Worm (Caenorhabditis elegans) whole organism, mixed stage, embryonic: ENCODE measurements around the gene daf-3.

Source experiments
- M03D4.4 ChIP-seq: sonication (generic microtip); optimal IDR thresholded peaks from 2 replicates; lab custom pipeline; 2017; ENCODE audit warnings: mild to moderate bottlenecking, missing genetic modification characterization, missing compliant biosample characterization
- bed-3 ChIP-seq: fragments of 200-800 bp; sonication (Bioruptor generic); optimal IDR thresholded peaks from 3 replicates; lab custom pipeline; 2018; ENCODE audit warnings: mild to moderate bottlenecking, missing genetic modification characterization, moderate library complexity, missing compliant biosample characterization
- blmp-1 ChIP-seq: fragments of 150-350 bp; optimal IDR thresholded peaks from 2 replicates; lab custom pipeline; 2014; ENCODE audit warnings: missing biosample characterization, missing genetic modification characterization
- ceh-39 ChIP-seq: fragments of 150-350 bp; optimal IDR thresholded peaks from 2 replicates; lab custom pipeline; 2014; ENCODE audit warnings: missing biosample characterization, missing genetic modification characterization
- ceh-83 ChIP-seq: fragments of 200-800 bp; sonication (Bioruptor generic); optimal IDR thresholded peaks from 2 replicates; lab custom pipeline; 2018; ENCODE audit warnings: mild to moderate bottlenecking, missing genetic modification characterization, missing compliant biosample characterization
- cnd-1 ChIP-seq: fragments of 200-800 bp; sonication (Bioruptor generic); optimal IDR thresholded peaks from 2 replicates; lab custom pipeline; 2018; ENCODE audit warnings: mild to moderate bottlenecking, missing genetic modification characterization, missing compliant biosample characterization
- drap-1 ChIP-seq: fragments of 200-800 bp; sonication (Bioruptor generic); optimal IDR thresholded peaks from 3 replicates; lab custom pipeline; 2018; ENCODE audit warnings: mild to moderate bottlenecking, missing genetic modification characterization, missing compliant biosample characterization
- elt-1 ChIP-seq: sonication (generic microtip); optimal IDR thresholded peaks from 2 replicates; lab custom pipeline; 2017; ENCODE audit warnings: missing genetic modification characterization, mild to moderate bottlenecking, missing compliant biosample characterization, antibody characterized with exemption, moderate library complexity, borderline replicate concordance; ENCODE audit not compliant: insufficient read depth
- elt-3 ChIP-seq: fragments of 150-350 bp; optimal IDR thresholded peaks from 2 replicates; lab custom pipeline; 2014; ENCODE audit warnings: missing biosample characterization, missing genetic modification characterization
- flh-1 ChIP-seq: fragments of 200-800 bp; sonication (Bioruptor generic); optimal IDR thresholded peaks from 2 replicates; lab custom pipeline; 2018; ENCODE audit warnings: mild to moderate bottlenecking, missing genetic modification characterization, moderate library complexity, missing compliant biosample characterization
- ham-2 ChIP-seq: fragments of 200-800 bp; sonication (Bioruptor generic); optimal IDR thresholded peaks from 2 replicates; lab custom pipeline; 2018; ENCODE audit warnings: mild to moderate bottlenecking, missing genetic modification characterization, missing compliant biosample characterization
- lin-13 ChIP-seq: fragments of 150-350 bp; optimal IDR thresholded peaks from 2 replicates; lab custom pipeline; 2014; ENCODE audit warnings: missing biosample characterization, missing genetic modification characterization
- lin-32 ChIP-seq: fragments of 200-800 bp; sonication (Bioruptor generic); optimal IDR thresholded peaks from 2 replicates; lab custom pipeline; 2018; ENCODE audit warnings: mild to moderate bottlenecking, missing genetic modification characterization, missing compliant biosample characterization
- lsy-2 ChIP-seq: fragments of 150-350 bp; optimal IDR thresholded peaks from 2 replicates; lab custom pipeline; 2014; ENCODE audit warnings: missing biosample characterization, missing genetic modification characterization
- mep-1 ChIP-seq: fragments of 150-350 bp; optimal IDR thresholded peaks from 2 replicates; lab custom pipeline; 2017; ENCODE audit warnings: missing biosample characterization, missing genetic modification reagents, missing genetic modification characterization, inconsistent platforms
- mls-2 ChIP-seq: sonication (generic microtip); optimal IDR thresholded peaks from 2 replicates; lab custom pipeline; 2016; ENCODE audit warnings: mild to moderate bottlenecking, missing genetic modification characterization, moderate library complexity, missing compliant biosample characterization
- nhr-12 ChIP-seq: fragments of 150-350 bp; optimal IDR thresholded peaks from 2 replicates; lab custom pipeline; 2014; ENCODE audit warnings: missing biosample characterization, missing genetic modification characterization
- nhr-2 ChIP-seq: fragments of 150-350 bp; optimal IDR thresholded peaks from 2 replicates; lab custom pipeline; 2014; ENCODE audit warnings: missing biosample characterization, missing genetic modification characterization
- nhr-237 ChIP-seq: fragments of 150-350 bp; optimal IDR thresholded peaks from 2 replicates; lab custom pipeline; 2014; ENCODE audit warnings: missing biosample characterization, missing genetic modification characterization
- nhr-28 ChIP-seq: fragments of 150-350 bp; optimal IDR thresholded peaks from 2 replicates; lab custom pipeline; 2014; ENCODE audit warnings: missing biosample characterization, missing genetic modification characterization
- nhr-76 ChIP-seq: sonication (generic microtip); optimal IDR thresholded peaks from 2 replicates; lab custom pipeline; 2017; ENCODE audit warnings: missing biosample characterization, missing genetic modification characterization
- pha-4 ChIP-seq: fragments of 150-350 bp; optimal IDR thresholded peaks from 2 replicates; lab custom pipeline; 2018; ENCODE audit warnings: missing biosample characterization, missing genetic modification reagents, missing genetic modification characterization
- sem-2 ChIP-seq: fragments of 200-800 bp; sonication (Bioruptor generic); optimal IDR thresholded peaks from 2 replicates; lab custom pipeline; 2018; ENCODE audit warnings: mild to moderate bottlenecking, missing genetic modification characterization, missing compliant biosample characterization
- sptf-1 ChIP-seq: sonication (generic microtip); optimal IDR thresholded peaks from 2 replicates; lab custom pipeline; 2017; ENCODE audit warnings: mild to moderate bottlenecking, missing genetic modification characterization, moderate library complexity, missing compliant biosample characterization
- tbx-8 ChIP-seq: fragments of 200-800 bp; sonication (Bioruptor generic); optimal IDR thresholded peaks from 2 replicates; lab custom pipeline; 2018; ENCODE audit warnings: mild to moderate bottlenecking, missing genetic modification characterization, moderate library complexity, missing compliant biosample characterization
- unc-120 ChIP-seq: sonication (generic microtip); optimal IDR thresholded peaks from 2 replicates; lab custom pipeline; 2017; ENCODE audit warnings: missing genetic modification characterization, missing compliant biosample characterization; ENCODE audit not compliant: poor library complexity, severe bottlenecking
- unc-39 ChIP-seq: fragments of 150-350 bp; optimal IDR thresholded peaks from 2 replicates; lab custom pipeline; 2014; ENCODE audit warnings: missing biosample characterization, missing genetic modification characterization
- unc-62 ChIP-seq: fragments of 150-350 bp; optimal IDR thresholded peaks from 2 replicates; lab custom pipeline; 2014; ENCODE audit warnings: missing biosample characterization, missing genetic modification reagents, missing genetic modification characterization
- zip-8 ChIP-seq: fragments of 150-350 bp; optimal IDR thresholded peaks from 2 replicates; lab custom pipeline; 2014; ENCODE audit warnings: missing biosample characterization, missing genetic modification characterization
- ztf-11 ChIP-seq: fragments of 150-350 bp; optimal IDR thresholded peaks from 2 replicates; lab custom pipeline; 2014; ENCODE audit warnings: missing biosample characterization, missing genetic modification characterization

daf-3 gene

ce11 chrX:784853-785252 is 40.4 kb downstream of the daf-3 start, which contains the start of gene T04G9.6:
TSS of gene T04G9.6 (minus strand) at chrX:784953.
- TF ChIP-seq lin-13 (tag; lab: Kevin White, UChicago) (no peak), ceh-83 (no peak), sem-2 (GFP tag; lab: Kevin White, UChicago) (no peak), nhr-12 (tag; lab: Kevin White, UChicago) (no peak), mep-1 (tag; lab: Kevin White, UChicago) (no peak), ceh-39 (tag; lab: Kevin White, UChicago) (no peak), tbx-8 (GFP tag; lab: Kevin White, UChicago) (no peak), elt-3 (tag; lab: Kevin White, UChicago) (no peak), unc-62 (GFP tag; lab: Kevin White, UChicago) (no peak), ham-2 (no peak), mls-2 (tag; lab: Kevin White, UChicago) (no peak), M03D4.4 (no peak), nhr-28 (tag; lab: Kevin White, UChicago) (no peak), ztf-11 (tag; lab: Kevin White, UChicago) (no peak), nhr-2 (tag; lab: Kevin White, UChicago) (no peak)

- no peak for TF ChIP-seq tbx-8 (GFP tag; lab: Kevin White, UChicago)
- TF ChIP-seq nhr-237 (tag; lab: Kevin White, UChicago): no peak
- TF ChIP-seq ceh-83: no peak
- no peak for TF ChIP-seq nhr-2 (tag; lab: Kevin White, UChicago)
- TF ChIP-seq unc-39: no peak
- TF ChIP-seq nhr-12 (tag; lab: Kevin White, UChicago): no peak
- no peak for TF ChIP-seq lin-32
- TF ChIP-seq sem-2 (GFP tag; lab: Kevin White, UChicago): no peak
- TF ChIP-seq cnd-1 (tag; lab: Kevin White, UChicago): no peak
- TF ChIP-seq lsy-2 (tag; lab: Kevin White, UChicago): no peak
- no peak for TF ChIP-seq sptf-1 (tag; lab: Kevin White, UChicago)
Observed at ce11 chrX:780027-780426, 45.2 kb downstream of the daf-3 start.

ce11 chrX:779259-779658 is 46.0 kb downstream of the daf-3 start:
- TF ChIP-seq mep-1 (tag; lab: Kevin White, UChicago) (no peak), bed-3 (GFP tag; lab: Kevin White, UChicago) (no peak), nhr-76 (tag; lab: Kevin White, UChicago) (no peak), sem-2 (GFP tag; lab: Kevin White, UChicago) (no peak), ham-2 (no peak), drap-1 (no peak), blmp-1 (tag; lab: Kevin White, UChicago) (no peak), unc-120 (tag; lab: Kevin White, UChicago) (no peak), ztf-11 (tag; lab: Kevin White, UChicago) (no peak)

- TF ChIP-seq tbx-8 (GFP tag; lab: Kevin White, UChicago) (no peak), zip-8 (tag; lab: Kevin White, UChicago) (no peak), pha-4 (tag; lab: Kevin White, UChicago) (no peak), drap-1 (no peak), sem-2 (GFP tag; lab: Kevin White, UChicago) (no peak), nhr-12 (tag; lab: Kevin White, UChicago) (no peak), flh-1 (no peak)
Observed at ce11 chrX:777421-777820, 47.9 kb downstream of the daf-3 start, which contains the start of gene nas-15. TSS of gene nas-15 (plus strand) at chrX:777721.

ce11 chrX:772184-772583 is 53.1 kb downstream of the daf-3 start, which contains the start of gene T04G9.4:
TSS of gene T04G9.4 (plus strand) at chrX:772476.
- TF ChIP-seq elt-1 (tag; lab: Kevin White, UChicago) (peak; percentile 63), ceh-83 (no peak), blmp-1 (tag; lab: Kevin White, UChicago) (no peak)

- TF ChIP-seq sptf-1 (tag; lab: Kevin White, UChicago) (no peak), bed-3 (GFP tag; lab: Kevin White, UChicago) (no peak), drap-1 (no peak), mep-1 (tag; lab: Kevin White, UChicago) (no peak), blmp-1 (tag; lab: Kevin White, UChicago) (no peak), pha-4 (tag; lab: Kevin White, UChicago) (no peak), nhr-76 (tag; lab: Kevin White, UChicago) (no peak), flh-1 (no peak), ztf-11 (tag; lab: Kevin White, UChicago) (no peak)
Observed at ce11 chrX:770537-770936, 54.7 kb downstream of the daf-3 start, which contains the start of gene T04G9.7. TSS of gene T04G9.7 (plus strand) at chrX:770837.
